Worm (Caenorhabditis elegans) whole organism, early embryonic: ENCODE results near the gene taf-11.1.
A peak's percentile ranks its signal among the peaks of the same experiment; 100 is the strongest.
"Not testable (repeated sequence)": the region's sequence is repeated elsewhere in the genome, so short reads cannot be mapped to it uniquely, and the experiment has no call there.

Experiments used
- B0310.2 ChIP-seq: sonication (generic microtip); optimal IDR thresholded peaks from 2 replicates; lab custom pipeline; 2016; ENCODE audit warnings: mild to moderate bottlenecking, missing genetic modification characterization, missing compliant biosample characterization
- F13C5.2 ChIP-seq: sonication (generic microtip); optimal IDR thresholded peaks from 2 replicates; lab custom pipeline; 2017; ENCODE audit warnings: mild to moderate bottlenecking, missing genetic modification characterization, inconsistent platforms, missing compliant biosample characterization
- aly-1 ChIP-seq: sonication (generic microtip); optimal IDR thresholded peaks from 2 replicates; lab custom pipeline; 2016; ENCODE audit warnings: missing genetic modification characterization, missing compliant biosample characterization
- ama-1 ChIP-seq: fragments of 150-350 bp; optimal IDR thresholded peaks from 2 replicates; lab custom pipeline; 2014
- ceh-13 ChIP-seq: fragments of 200-800 bp; sonication (Bioruptor generic); optimal IDR thresholded peaks from 2 replicates; lab custom pipeline; 2018; ENCODE audit warnings: mild to moderate bottlenecking, missing genetic modification characterization, missing compliant biosample characterization
- ceh-36 ChIP-seq: sonication (generic microtip); optimal IDR thresholded peaks from 2 replicates; lab custom pipeline; 2016; ENCODE audit warnings: missing genetic modification characterization, inconsistent platforms, missing compliant biosample characterization
- ets-7 ChIP-seq: sonication (generic microtip); optimal IDR thresholded peaks from 2 replicates; lab custom pipeline; 2016; ENCODE audit warnings: missing genotype, missing genetic modification characterization, missing compliant biosample characterization
- flt-1 ChIP-seq: fragments of 200-800 bp; sonication (Bioruptor generic); IDR thresholded peaks from 2 replicates; pipeline ENCODE4 v1.3.6; 2022; ENCODE audit warnings: missing genetic modification characterization, missing compliant biosample characterization
- hmbx-1 ChIP-seq: sonication (generic microtip); optimal IDR thresholded peaks from 2 replicates; lab custom pipeline; 2016; ENCODE audit warnings: mild to moderate bottlenecking, missing genetic modification characterization, missing compliant biosample characterization
- hmg-4 ChIP-seq: fragments of 200-800 bp; sonication (Bioruptor generic); optimal IDR thresholded peaks from 2 replicates; lab custom pipeline; 2018; ENCODE audit warnings: mild to moderate bottlenecking, missing genetic modification characterization, missing compliant biosample characterization
- hnd-1 ChIP-seq: sonication (generic microtip); optimal IDR thresholded peaks from 2 replicates; lab custom pipeline; 2016; ENCODE audit warnings: missing genetic modification characterization, missing compliant biosample characterization
- pes-1 ChIP-seq: fragments of 200-800 bp; sonication (Bioruptor generic); IDR thresholded peaks from 2 replicates; pipeline ENCODE4 v1.3.6; 2022; ENCODE audit warnings: missing genetic modification reagents, missing genetic modification characterization, missing compliant biosample characterization
- scrt-1 ChIP-seq: fragments of 200-800 bp; sonication (Bioruptor generic); IDR thresholded peaks from 2 replicates; pipeline ENCODE4 v1.3.6; 2022; ENCODE audit warnings: missing genetic modification characterization, missing compliant biosample characterization
- sea-1 ChIP-seq: fragments of 200-800 bp; sonication (Bioruptor generic); conservative IDR thresholded peaks from 2 replicates; pipeline ENCODE4 v1.3.6; 2022; ENCODE audit warnings: missing genetic modification characterization, missing compliant biosample characterization
- tbx-11 ChIP-seq: fragments of 200-800 bp; sonication (Bioruptor generic); IDR thresholded peaks from 2 replicates; pipeline ENCODE4 v1.3.6; 2022; ENCODE audit warnings: missing genetic modification characterization, missing compliant biosample characterization
- tbx-37 ChIP-seq: fragments of 200-800 bp; sonication (Bioruptor generic); conservative IDR thresholded peaks from 2 replicates; pipeline ENCODE4 v1.3.6; 2022; ENCODE audit warnings: missing genetic modification reagents, missing genetic modification characterization, missing compliant biosample characterization
- tra-4 ChIP-seq: sonication (generic microtip); optimal IDR thresholded peaks from 2 replicates; lab custom pipeline; 2017; ENCODE audit warnings: missing genetic modification characterization, missing compliant biosample characterization

Gene taf-11.1

ce11 chrX:4254782-4255181 is at the start of gene taf-11.1:
Gene taf-11.1 (plus strand): TSS chrX:4255170.
- no peak for TF ChIP-seq scrt-1
- no peak for TF ChIP-seq sea-1 (GFP tag; lab: Robert Waterston, UW)
- TF ChIP-seq aly-1 (tag; lab: Kevin White, UChicago) = no peak
- no peak for TF ChIP-seq tbx-37
- no peak for TF ChIP-seq B0310.2 (tag; lab: Kevin White, UChicago)
- no peak for TF ChIP-seq pes-1 (GFP tag; lab: Robert Waterston, UW)
- no peak for TF ChIP-seq tra-4 (tag; lab: Kevin White, UChicago)
- TF ChIP-seq flt-1 (GFP tag; lab: Robert Waterston, UW) = no peak
- no peak for TF ChIP-seq hnd-1 (tag; lab: Kevin White, UChicago)
- no peak for TF ChIP-seq tbx-11 (GFP tag; lab: Robert Waterston, UW)
- TF ChIP-seq ama-1 (lab: Kevin White, UChicago) = no peak
- TF ChIP-seq hmg-4 (GFP tag; lab: Kevin White, UChicago) = no peak
- no peak for TF ChIP-seq ceh-36 (tag; lab: Kevin White, UChicago)
- TF ChIP-seq ceh-13 (GFP tag; lab: Kevin White, UChicago) = no peak
- TF ChIP-seq F13C5.2 (tag; lab: Kevin White, UChicago) = no peak
- no peak for TF ChIP-seq hmbx-1 (tag; lab: Kevin White, UChicago)
- no peak for TF ChIP-seq ets-7 (tag; lab: Kevin White, UChicago)

ce11 chrX:4207385-4207784 is 47.6 kb upstream of the taf-11.1 start, which contains the start of gene F20B6.9:
Gene F20B6.9 (minus strand): TSS chrX:4207485.
- TF ChIP-seq ets-7 (tag; lab: Kevin White, UChicago); F13C5.2 (tag; lab: Kevin White, UChicago); sea-1 (GFP tag; lab: Robert Waterston, UW): not testable (repeated sequence)

ce11 chrX:4208495-4208894 is 46.5 kb upstream of the taf-11.1 start:
- no peak for TF ChIP-seq aly-1 (tag; lab: Kevin White, UChicago)
- TF ChIP-seq ets-7 (tag; lab: Kevin White, UChicago) = no peak
- TF ChIP-seq scrt-1 = no peak
- TF ChIP-seq F13C5.2 (tag; lab: Kevin White, UChicago) = no peak
- TF ChIP-seq ceh-13 (GFP tag; lab: Kevin White, UChicago) = no peak
- no peak for TF ChIP-seq B0310.2 (tag; lab: Kevin White, UChicago)
- TF ChIP-seq hmg-4 (GFP tag; lab: Kevin White, UChicago) = no peak
- no peak for TF ChIP-seq sea-1 (GFP tag; lab: Robert Waterston, UW)
- TF ChIP-seq flt-1 (GFP tag; lab: Robert Waterston, UW) = no peak
- TF ChIP-seq tra-4 (tag; lab: Kevin White, UChicago) = no peak
- TF ChIP-seq ama-1 (lab: Kevin White, UChicago) = no peak

ce11 chrX:4209131-4209530 is 45.8 kb upstream of the taf-11.1 start:
- TF ChIP-seq pes-1 (GFP tag; lab: Robert Waterston, UW) (peak; percentile 81), hmg-4 (GFP tag; lab: Kevin White, UChicago) (peak; percentile 97), aly-1 (tag; lab: Kevin White, UChicago) (no peak), ama-1 (lab: Kevin White, UChicago) (no peak), tbx-11 (GFP tag; lab: Robert Waterston, UW) (peak; percentile 59; the same call in 1 of the 2 replicates), hnd-1 (tag; lab: Kevin White, UChicago) (peak; percentile 37), ets-7 (tag; lab: Kevin White, UChicago) (peak; percentile 61), sea-1 (GFP tag; lab: Robert Waterston, UW) (peak; percentile 70; the same call in 1 of the 2 replicates), ceh-36 (tag; lab: Kevin White, UChicago) (no peak), ceh-13 (GFP tag; lab: Kevin White, UChicago) (no peak), tra-4 (tag; lab: Kevin White, UChicago) (no peak), flt-1 (GFP tag; lab: Robert Waterston, UW) (peak; percentile 66), F13C5.2 (tag; lab: Kevin White, UChicago) (peak; percentile 97), hmbx-1 (tag; lab: Kevin White, UChicago) (no peak), B0310.2 (tag; lab: Kevin White, UChicago) (no peak), tbx-37 (peak; percentile 63), scrt-1 (peak; percentile 73; the same call in 1 of the 2 replicates)

DNA sequence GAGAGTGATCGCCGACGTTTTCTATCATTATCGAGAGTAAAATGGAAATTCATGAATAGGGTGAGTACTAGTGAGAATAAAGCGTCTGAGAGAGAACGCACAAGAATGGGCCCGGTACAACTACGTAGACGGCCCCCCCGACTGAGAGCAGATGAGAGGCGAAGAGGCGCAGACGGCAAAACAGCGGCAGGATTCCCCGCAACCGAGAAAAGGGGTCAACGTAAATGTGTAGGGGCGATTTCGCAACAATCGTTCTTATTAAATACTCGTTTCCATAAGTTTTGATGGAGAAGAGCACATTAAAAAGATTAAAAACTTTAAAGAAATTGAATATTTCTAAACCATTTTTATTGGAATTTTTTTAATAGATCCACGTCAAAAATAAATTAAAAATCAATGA is 40.3 kb upstream of the taf-11.1 start:
- TF ChIP-seq F13C5.2 (tag; lab: Kevin White, UChicago) = peak; percentile 59
- no peak for TF ChIP-seq aly-1 (tag; lab: Kevin White, UChicago)

DNA sequence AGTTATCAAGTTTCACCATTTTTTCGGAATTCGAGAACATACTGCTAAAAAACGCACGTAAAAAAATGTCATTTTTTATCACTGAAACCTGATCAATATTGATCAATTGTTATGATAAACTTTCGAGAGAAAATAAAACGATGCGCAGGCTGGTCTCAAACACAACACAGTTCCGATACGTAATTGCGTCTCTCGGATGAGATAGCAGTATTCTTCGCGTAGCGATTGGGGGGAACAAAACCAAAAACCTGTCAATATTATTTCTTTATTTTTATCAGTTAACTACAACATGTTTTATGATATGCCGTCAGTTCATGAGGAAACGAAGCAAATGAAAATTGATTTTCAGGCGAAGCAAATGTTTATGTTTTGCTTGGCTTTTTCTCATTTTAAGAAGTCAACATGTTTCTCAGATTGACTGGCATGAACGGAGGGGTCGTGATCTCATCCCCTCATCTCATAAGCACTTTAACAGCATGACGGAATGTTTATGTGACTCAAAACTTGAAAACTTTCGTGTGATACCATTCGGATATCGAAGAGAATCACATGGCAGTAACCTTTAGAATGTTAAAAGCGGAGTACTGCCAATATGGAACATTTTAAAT is 39.4 kb upstream of the taf-11.1 start:
- TF ChIP-seq ama-1 (lab: Kevin White, UChicago) = no peak
- TF ChIP-seq F13C5.2 (tag; lab: Kevin White, UChicago) = no peak
- TF ChIP-seq sea-1 (GFP tag; lab: Robert Waterston, UW) = no peak
- no peak for TF ChIP-seq hmg-4 (GFP tag; lab: Kevin White, UChicago)
- TF ChIP-seq tbx-37 = no peak
- TF ChIP-seq ceh-36 (tag; lab: Kevin White, UChicago) = no peak
- TF ChIP-seq tra-4 (tag; lab: Kevin White, UChicago) = no peak
- no peak for TF ChIP-seq ets-7 (tag; lab: Kevin White, UChicago)
- no peak for TF ChIP-seq aly-1 (tag; lab: Kevin White, UChicago)
- TF ChIP-seq tbx-11 (GFP tag; lab: Robert Waterston, UW) = no peak
- no peak for TF ChIP-seq B0310.2 (tag; lab: Kevin White, UChicago)
- TF ChIP-seq scrt-1 = no peak
- no peak for TF ChIP-seq pes-1 (GFP tag; lab: Robert Waterston, UW)
- TF ChIP-seq hmbx-1 (tag; lab: Kevin White, UChicago) = no peak
- no peak for TF ChIP-seq ceh-13 (GFP tag; lab: Kevin White, UChicago)
- TF ChIP-seq hnd-1 (tag; lab: Kevin White, UChicago) = no peak

- TF ChIP-seq hmbx-1 (tag; lab: Kevin White, UChicago) (no peak), tbx-37 (no peak), ets-7 (tag; lab: Kevin White, UChicago) (no peak), tra-4 (tag; lab: Kevin White, UChicago) (no peak), ceh-13 (GFP tag; lab: Kevin White, UChicago) (no peak), hmg-4 (GFP tag; lab: Kevin White, UChicago) (no peak), scrt-1 (no peak), F13C5.2 (tag; lab: Kevin White, UChicago) (no peak), hnd-1 (tag; lab: Kevin White, UChicago) (no peak), aly-1 (tag; lab: Kevin White, UChicago) (no peak), flt-1 (GFP tag; lab: Robert Waterston, UW) (no peak), ceh-36 (tag; lab: Kevin White, UChicago) (no peak), pes-1 (GFP tag; lab: Robert Waterston, UW) (no peak), sea-1 (GFP tag; lab: Robert Waterston, UW) (no peak), tbx-11 (GFP tag; lab: Robert Waterston, UW) (no peak), B0310.2 (tag; lab: Kevin White, UChicago) (no peak), ama-1 (lab: Kevin White, UChicago) (no peak)
Observed at ce11 chrX:4216894-4217293, 38.1 kb upstream of the taf-11.1 start, which contains the start of the genes F20B6.10 and hpk-1. Gene F20B6.10 (minus strand): TSS chrX:4217196. Gene hpk-1 (minus strand): TSS chrX:4217290.
